Worm (Caenorhabditis elegans) whole organism, L4/young adult: ENCODE measurements around the gene cnc-11.

Experiments used
- W03F9.2 ChIP-seq: fragments of 150-350 bp; optimal IDR thresholded peaks from 2 replicates; lab custom pipeline; 2014; ENCODE audit warnings: missing biosample characterization, missing genetic modification characterization
- dao-5 ChIP-seq: sonication (generic microtip); optimal IDR thresholded peaks from 2 replicates; lab custom pipeline; 2016; ENCODE audit warnings: missing genotype, missing genetic modification characterization, moderate library complexity, missing compliant biosample characterization
- him-1 ChIP-seq: sonication (generic microtip); optimal IDR thresholded peaks from 2 replicates; lab custom pipeline; 2016; ENCODE audit warnings: missing genotype, missing genetic modification reagents, missing genetic modification characterization, missing compliant biosample characterization

- TF ChIP-seq W03F9.2 (tag; lab: Kevin White, UChicago) (no peak), dao-5 (tag; lab: Kevin White, UChicago) (no peak), him-1 (no peak)
These were observed 39.6 kb downstream of the cnc-11 start, which contains the start of gene C38C3.4 for ce11 chrV:1481742-1482141.
